Fruit fly (Drosophila melanogaster) whole organism, prepupa: Measurements from ENCODE around the gene Clk.

Experiments
- CG11294 ChIP-seq: fragments of 200-800 bp; sonication (Bioruptor generic); IDR thresholded peaks from 2 replicates; pipeline ENCODE4 v1.3.6; 2022; ENCODE audit warnings: missing biosample characterization, missing genetic modification characterization
- CG31627 ChIP-seq: fragments of 200-800 bp; sonication (Bioruptor generic); optimal IDR thresholded peaks from 3 replicates; lab custom pipeline; 2016; ENCODE audit warnings: missing biosample characterization, missing genetic modification characterization
- Hr39 ChIP-seq: fragments of 200-800 bp; sonication (Bioruptor generic); optimal IDR thresholded peaks from 2 replicates; lab custom pipeline; 2016; ENCODE audit warnings: missing biosample characterization, missing genetic modification characterization
- Hr4 ChIP-seq: fragments of 200-800 bp; sonication (Bioruptor generic); optimal IDR thresholded peaks from 3 replicates; lab custom pipeline; 2016; ENCODE audit warnings: missing biosample characterization, missing genetic modification characterization
- Lpt ChIP-seq: fragments of 200-800 bp; sonication (Bioruptor generic); optimal IDR thresholded peaks from 3 replicates; lab custom pipeline; 2016; ENCODE audit warnings: missing biosample characterization, missing genetic modification characterization
- Sox102F ChIP-seq: fragments of 200-800 bp; sonication (Bioruptor generic); optimal IDR thresholded peaks from 2 replicates; lab custom pipeline; 2016; ENCODE audit warnings: missing biosample characterization, mild to moderate bottlenecking, missing genetic modification characterization
- Sox14 ChIP-seq: fragments of 200-800 bp; sonication (Bioruptor generic); optimal IDR thresholded peaks from 3 replicates; lab custom pipeline; 2016; ENCODE audit warnings: missing biosample characterization, missing genetic modification characterization
- esn ChIP-seq: fragments of 200-800 bp; sonication (Bioruptor generic); optimal IDR thresholded peaks from 2 replicates; lab custom pipeline; 2016; ENCODE audit warnings: missing biosample characterization, mild to moderate bottlenecking, missing genetic modification characterization, moderate library complexity
- pdm3 ChIP-seq: fragments of 200-800 bp; sonication (Bioruptor generic); optimal IDR thresholded peaks from 3 replicates; lab custom pipeline; 2016; ENCODE audit warnings: missing biosample characterization, missing genetic modification characterization

DNA sequence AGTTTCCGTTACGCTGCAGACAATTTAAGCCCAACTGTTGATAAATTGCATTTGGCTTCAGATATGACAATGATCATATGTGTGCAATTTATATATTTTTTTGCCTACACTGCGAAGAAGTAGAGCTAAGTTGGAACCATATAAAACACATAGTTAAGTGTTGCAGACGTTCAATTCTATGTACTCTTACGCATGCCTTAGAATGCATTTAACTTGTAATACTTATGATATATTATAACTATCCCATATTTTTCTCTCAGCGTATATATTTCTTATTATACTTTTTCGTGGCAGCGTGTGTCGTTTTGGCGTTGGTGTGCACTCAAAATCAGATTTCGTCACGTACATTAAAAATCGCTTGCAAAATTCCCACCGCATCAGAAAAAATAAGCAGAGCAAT, 8.0 kb upstream of the Clk start:
- peak; percentile 66 for TF ChIP-seq pdm3 (GFP tag; lab: Kevin White, UChicago)
- peak; percentile 60; the same call in 1 of the 2 replicates for TF ChIP-seq CG11294 (GFP tag; lab: Robert Waterston, UW)
- no peak for TF ChIP-seq Lpt (GFP tag; lab: Kevin White, UChicago)
- TF ChIP-seq esn, result peak; percentile 75
- TF ChIP-seq Hr4 (GFP tag; lab: Kevin White, UChicago), result peak; percentile 68
- TF ChIP-seq Sox102F (GFP tag; lab: Kevin White, UChicago), result peak; percentile 71
- TF ChIP-seq Sox14 (GFP tag; lab: Kevin White, UChicago), result peak; percentile 62
- peak; percentile 79 for TF ChIP-seq Hr39 (GFP tag; lab: Kevin White, UChicago)
- peak; percentile 80 for TF ChIP-seq CG31627 (GFP tag; lab: Kevin White, UChicago)
